Worm (Caenorhabditis elegans) whole organism, young adult: ENCODE results near the gene R144.13.

Experiments used
- B0336.3 ChIP-seq: fragments of 200-800 bp; sonication (Bioruptor generic); IDR thresholded peaks from 2 replicates; pipeline ENCODE4 v1.3.6; 2022; ENCODE audit warnings: missing genetic modification characterization, missing compliant biosample characterization
- C17E4.6 ChIP-seq: fragments of 200-800 bp; sonication (Bioruptor generic); IDR thresholded peaks from 2 replicates; pipeline ENCODE4 v1.3.6; 2022; ENCODE audit warnings: missing genetic modification reagents, missing genetic modification characterization, missing compliant biosample characterization
- D2030.7 ChIP-seq: fragments of 200-800 bp; sonication (Bioruptor generic); IDR thresholded peaks from 2 replicates; pipeline ENCODE4 v1.3.6; 2022; ENCODE audit warnings: missing genetic modification reagents, missing genetic modification characterization, missing compliant biosample characterization
- F33H1.4 ChIP-seq: fragments of 200-800 bp; sonication (Bioruptor generic); IDR thresholded peaks from 2 replicates; pipeline ENCODE4 v1.3.6; 2022; ENCODE audit warnings: missing genetic modification reagents, missing genetic modification characterization, missing compliant biosample characterization
- F39B2.1 ChIP-seq: fragments of 200-800 bp; sonication (Bioruptor generic); IDR thresholded peaks from 2 replicates; pipeline ENCODE4 v1.3.6; 2022; ENCODE audit warnings: missing genetic modification reagents, missing genetic modification characterization, missing compliant biosample characterization
- F49E8.2 ChIP-seq: sonication (generic microtip); optimal IDR thresholded peaks from 3 replicates; lab custom pipeline; 2017; ENCODE audit warnings: missing genetic modification characterization, mild to moderate bottlenecking, missing compliant biosample characterization, antibody characterized with exemption, moderate library complexity; ENCODE audit not compliant: insufficient read depth
- Y56A3A.18 ChIP-seq: fragments of 200-800 bp; sonication (Bioruptor generic); IDR thresholded peaks from 2 replicates; pipeline ENCODE4 v1.3.6; 2022; ENCODE audit warnings: missing genetic modification reagents, missing genetic modification characterization, missing compliant biosample characterization
- Y67H2A.10 ChIP-seq: fragments of 200-800 bp; sonication (Bioruptor generic); conservative IDR thresholded peaks from 2 replicates; pipeline ENCODE4 v1.3.6; 2022; ENCODE audit warnings: missing genetic modification reagents, missing genetic modification characterization, missing compliant biosample characterization
- Y95B8A.8 ChIP-seq: fragments of 200-800 bp; sonication (Bioruptor generic); IDR thresholded peaks from 2 replicates; pipeline ENCODE4 v1.3.6; 2022; ENCODE audit warnings: missing genetic modification reagents, missing genetic modification characterization, missing compliant biosample characterization
- akir-1 ChIP-seq: fragments of 200-800 bp; sonication (Bioruptor generic); optimal IDR thresholded peaks from 2 replicates; lab custom pipeline; 2018; ENCODE audit warnings: mild to moderate bottlenecking, missing genetic modification characterization, moderate library complexity, missing compliant biosample characterization
- aptf-2 ChIP-seq: fragments of 200-800 bp; sonication (Bioruptor generic); conservative IDR thresholded peaks from 2 replicates; pipeline ENCODE4 v1.3.6; 2022; ENCODE audit warnings: missing genetic modification reagents, missing genetic modification characterization, missing compliant biosample characterization
- attf-3 ChIP-seq: fragments of 200-800 bp; sonication (Bioruptor generic); conservative IDR thresholded peaks from 2 replicates; pipeline ENCODE4 v1.3.6; 2022; ENCODE audit warnings: missing genetic modification reagents, missing genetic modification characterization, missing compliant biosample characterization
- attf-5 ChIP-seq: fragments of 200-800 bp; sonication (Bioruptor generic); optimal IDR thresholded peaks from 2 replicates; lab custom pipeline; 2018; ENCODE audit warnings: mild to moderate bottlenecking, missing genetic modification characterization, missing compliant biosample characterization
- bed-1 ChIP-seq: fragments of 200-800 bp; sonication (Bioruptor generic); IDR thresholded peaks from 2 replicates; pipeline ENCODE4 v1.3.6; 2022; ENCODE audit warnings: missing genetic modification reagents, missing genetic modification characterization, missing compliant biosample characterization
- cebp-2 ChIP-seq: fragments of 200-800 bp; sonication (Bioruptor generic); IDR thresholded peaks from 2 replicates; pipeline ENCODE4 v1.3.6; 2022; ENCODE audit warnings: missing genetic modification characterization, missing compliant biosample characterization
- ceh-58 ChIP-seq: fragments of 200-800 bp; sonication (Bioruptor generic); IDR thresholded peaks from 2 replicates; pipeline ENCODE4 v1.3.6; 2022; ENCODE audit warnings: missing genetic modification characterization, missing compliant biosample characterization
- ceh-91 ChIP-seq: fragments of 200-800 bp; sonication (Bioruptor generic); IDR thresholded peaks from 2 replicates; pipeline ENCODE4 v1.3.6; 2022; ENCODE audit warnings: missing genetic modification reagents, missing genetic modification characterization, missing compliant biosample characterization
- dox-1 ChIP-seq: fragments of 200-800 bp; sonication (Bioruptor generic); IDR thresholded peaks from 2 replicates; pipeline ENCODE4 v1.3.6; 2022; ENCODE audit warnings: missing genetic modification reagents, missing genetic modification characterization, missing compliant biosample characterization
- egrh-3 ChIP-seq: fragments of 200-800 bp; sonication (Bioruptor generic); IDR thresholded peaks from 2 replicates; pipeline ENCODE4 v1.3.6; 2022; ENCODE audit warnings: missing genetic modification reagents, missing genetic modification characterization, missing compliant biosample characterization
- gei-17 ChIP-seq: fragments of 200-800 bp; sonication (Bioruptor generic); optimal IDR thresholded peaks from 2 replicates; lab custom pipeline; 2018; ENCODE audit warnings: mild to moderate bottlenecking, missing genetic modification characterization, missing compliant biosample characterization
- let-607 ChIP-seq, 2 experiments: fragments of 200-800 bp in 1 of 2; sonication (Bioruptor generic) in 1 of 2; sonication (generic microtip) in 1 of 2; optimal IDR thresholded peaks; 2 replicates each; lab custom pipeline; 2016 to 2018; ENCODE audit warnings: mild to moderate bottlenecking in 2 of 2, missing compliant biosample characterization in 2 of 2, missing genetic modification characterization in 2 of 2, moderate library complexity in 2 of 2, missing genotype in 1 of 2
- lin-26 ChIP-seq: fragments of 200-800 bp; sonication (Bioruptor generic); IDR thresholded peaks from 2 replicates; pipeline ENCODE4 v1.3.6; 2022; ENCODE audit warnings: missing genetic modification reagents, missing genetic modification characterization, missing compliant biosample characterization
- lir-1 ChIP-seq: fragments of 200-800 bp; sonication (Bioruptor generic); conservative IDR thresholded peaks from 2 replicates; pipeline ENCODE4 v1.3.6; 2022; ENCODE audit warnings: missing genetic modification reagents, missing genetic modification characterization, missing compliant biosample characterization
- lsl-1 ChIP-seq: fragments of 200-800 bp; sonication (Bioruptor generic); optimal IDR thresholded peaks from 2 replicates; lab custom pipeline; 2018; ENCODE audit warnings: mild to moderate bottlenecking, missing genetic modification characterization, moderate library complexity, missing compliant biosample characterization
- lsy-27 ChIP-seq: sonication (generic microtip); optimal IDR thresholded peaks from 2 replicates; lab custom pipeline; 2017; ENCODE audit warnings: missing genetic modification characterization, mild to moderate bottlenecking, missing compliant biosample characterization, antibody characterized with exemption, missing genotype, borderline replicate concordance; ENCODE audit not compliant: insufficient read depth
- madf-6 ChIP-seq: fragments of 200-800 bp; sonication (Bioruptor generic); IDR thresholded peaks from 2 replicates; pipeline ENCODE4 v1.3.6; 2022; ENCODE audit warnings: missing genetic modification reagents, missing genetic modification characterization, missing compliant biosample characterization
- mes-4 ChIP-seq: sonication (generic microtip); optimal IDR thresholded peaks from 2 replicates; lab custom pipeline; 2016; ENCODE audit warnings: missing genotype, missing genetic modification characterization, missing compliant biosample characterization
- nhr-179 ChIP-seq: sonication (generic microtip); optimal IDR thresholded peaks from 2 replicates; lab custom pipeline; 2016; ENCODE audit warnings: mild to moderate bottlenecking, missing genetic modification characterization, missing compliant biosample characterization
- nhr-90 ChIP-seq: sonication (generic microtip); optimal IDR thresholded peaks from 2 replicates; lab custom pipeline; 2016; ENCODE audit warnings: missing genotype, mild to moderate bottlenecking, missing genetic modification characterization, missing compliant biosample characterization
- rcor-1 ChIP-seq: fragments of 200-800 bp; sonication (Bioruptor generic); IDR thresholded peaks from 2 replicates; pipeline ENCODE4 v1.3.6; 2022; ENCODE audit warnings: missing genetic modification reagents, missing genetic modification characterization, missing compliant biosample characterization
- rec-8 ChIP-seq, 2 experiments: sonication (generic microtip); optimal IDR thresholded peaks; 2 replicates each; lab custom pipeline; 2016; ENCODE audit warnings: mild to moderate bottlenecking in 2 of 2, missing genetic modification characterization in 2 of 2, missing genetic modification reagents in 2 of 2, missing genotype in 2 of 2, missing biosample characterization in 1 of 2, missing compliant biosample characterization in 1 of 2, moderate library complexity in 1 of 2
- repo-1 ChIP-seq: sonication (generic microtip); optimal IDR thresholded peaks from 2 replicates; lab custom pipeline; 2017; ENCODE audit warnings: mild to moderate bottlenecking, missing genetic modification characterization, missing compliant biosample characterization
- unc-62 ChIP-seq: fragments of 150-350 bp; optimal IDR thresholded peaks from 2 replicates; lab custom pipeline; 2014; ENCODE audit warnings: missing biosample characterization, missing genetic modification reagents, missing genetic modification characterization
- xnd-1 ChIP-seq: sonication (generic microtip); optimal IDR thresholded peaks from 2 replicates; lab custom pipeline; 2016; ENCODE audit warnings: missing genotype, missing genetic modification reagents, missing genetic modification characterization, missing compliant biosample characterization
- zfh-2 ChIP-seq: fragments of 200-800 bp; sonication (Bioruptor generic); conservative IDR thresholded peaks from 2 replicates; pipeline ENCODE4 v1.3.6; 2022; ENCODE audit warnings: missing genetic modification reagents, missing genetic modification characterization, missing compliant biosample characterization
- zim-3 ChIP-seq: sonication (generic microtip); optimal IDR thresholded peaks from 2 replicates; lab custom pipeline; 2017; ENCODE audit warnings: mild to moderate bottlenecking, missing genetic modification characterization, moderate library complexity, missing compliant biosample characterization

R144.13 gene

DNA sequence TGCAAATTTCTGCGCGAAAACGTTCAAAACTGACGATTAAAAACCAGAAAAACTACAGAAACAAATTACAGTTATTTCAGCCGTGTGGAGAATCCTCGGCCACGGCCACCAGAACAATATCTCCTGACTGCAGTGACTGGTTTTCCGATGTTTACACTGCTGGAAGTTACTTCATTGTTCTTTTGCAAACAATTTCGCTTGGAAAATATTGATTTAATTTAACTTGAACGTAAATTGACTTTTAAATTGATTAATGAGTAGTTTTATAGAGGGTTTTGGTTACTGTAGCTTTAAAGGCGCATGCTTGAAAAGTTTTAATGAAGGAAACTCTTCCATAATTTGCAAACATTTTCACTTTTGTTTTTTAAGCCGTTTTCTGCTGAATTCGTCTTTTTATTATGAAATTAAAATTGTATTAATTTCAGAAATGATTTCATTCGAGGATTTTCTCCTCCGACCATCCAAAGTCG lies 24.1 kb upstream of the R144.13 start, which contains the start of gene smcr-8 (continued):
- TF ChIP-seq xnd-1 (tag; lab: Kevin White, UChicago) = peak; percentile 82
- TF ChIP-seq dox-1 = peak; percentile 86
- no peak for TF ChIP-seq Y56A3A.18 (GFP tag; lab: Robert Waterston, UW)
- TF ChIP-seq attf-5 = peak; percentile 46

DNA sequence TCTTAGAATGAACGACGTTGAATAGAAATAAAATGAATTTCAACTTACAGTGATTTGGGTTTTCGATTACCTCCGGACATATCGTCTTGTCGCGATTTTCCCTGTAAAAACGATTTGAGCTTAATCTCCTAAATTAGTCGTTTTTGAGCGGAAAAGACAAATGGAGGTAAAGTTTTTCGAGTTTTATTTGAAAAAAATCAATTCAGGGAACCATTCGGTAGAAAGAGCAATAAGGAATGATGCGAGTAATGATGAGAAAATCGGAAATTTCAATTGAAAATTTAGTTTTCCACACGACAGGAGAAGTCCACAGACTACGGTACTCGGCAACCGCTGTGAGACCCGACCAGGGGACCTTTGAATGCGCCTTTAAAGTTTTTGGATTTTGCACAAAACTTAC lies 20.8 kb upstream of the R144.13 start, which contains the start of gene R144.10:
Gene R144.10 (minus strand): TSS at position 101 of the 400 bp plus-strand sequence.
- TF ChIP-seq D2030.7 (GFP tag; lab: Robert Waterston, UW) (no peak), lin-26 (GFP tag; lab: Robert Waterston, UW) (no peak), F33H1.4 (GFP tag; lab: Robert Waterston, UW) (peak; percentile 50), lsl-1 (peak; percentile 49), lsy-27 (tag; lab: Kevin White, UChicago) (no peak), rcor-1 (GFP tag; lab: Robert Waterston, UW) (no peak)

DNA sequence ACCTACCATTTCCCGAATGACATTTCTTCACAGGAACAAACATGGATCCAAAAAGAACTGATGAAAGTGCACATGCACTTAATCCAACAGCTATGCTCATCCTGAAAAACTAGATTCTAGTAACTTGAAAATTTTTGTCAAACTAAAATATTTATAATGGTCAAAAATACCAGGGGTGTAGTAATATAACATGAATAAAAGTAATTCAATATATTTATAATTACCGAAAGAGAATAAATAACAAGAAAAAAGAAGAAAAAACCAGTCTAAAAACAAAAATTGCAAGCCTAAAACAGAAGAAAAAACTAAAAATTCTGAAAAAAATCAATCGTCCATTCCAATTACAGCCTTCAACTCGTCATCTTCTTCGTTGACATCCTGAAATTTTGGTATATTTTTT lies 18.4 kb upstream of the R144.13 start, which contains the start of gene R144.6:
Gene R144.6 (minus strand): TSS at position 101 of the 400 bp plus-strand sequence.
- TF ChIP-seq F49E8.2 (tag; lab: Kevin White, UChicago) = no peak
- no peak for TF ChIP-seq rec-8 (tag; optimal IDR thresholded peaks at IDR 0.05; lab: Kevin White, UChicago)
- no peak for TF ChIP-seq Y95B8A.8
- TF ChIP-seq mes-4 (tag; lab: Kevin White, UChicago) = no peak

DNA sequence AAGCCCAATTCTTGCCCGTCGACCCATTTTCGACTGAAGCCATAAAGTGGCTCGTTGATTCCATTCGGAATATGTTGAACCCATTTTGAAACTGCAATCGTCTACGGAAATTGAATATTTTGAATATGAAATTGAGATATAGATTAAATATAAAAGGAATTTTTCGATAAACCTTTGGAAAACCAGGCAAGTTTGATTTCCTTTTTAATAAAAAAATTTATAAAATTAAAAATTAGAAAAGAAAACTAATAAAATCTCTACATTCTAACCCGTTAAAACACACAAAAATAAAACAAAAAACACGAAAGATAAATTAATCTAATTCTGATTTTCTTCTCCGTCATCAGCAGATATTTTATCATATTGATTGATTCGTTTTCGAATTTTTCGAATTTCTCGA lies 16.2 kb upstream of the R144.13 start, which contains the start of gene R144.12:
Gene R144.12 (minus strand): TSS at position 101 of the 400 bp plus-strand sequence.
- TF ChIP-seq egrh-3 (GFP tag; lab: Robert Waterston, UW) (no peak), F39B2.1 (no peak), cebp-2 (no peak), nhr-179 (tag; lab: Kevin White, UChicago) (no peak), unc-62 (GFP tag; lab: Kevin White, UChicago) (no peak), attf-3 (GFP tag; lab: Robert Waterston, UW) (no peak), zim-3 (no peak), madf-6 (GFP tag; lab: Robert Waterston, UW) (no peak), lir-1 (GFP tag; lab: Robert Waterston, UW) (no peak), zfh-2 (GFP tag; lab: Robert Waterston, UW) (no peak), B0336.3 (no peak), ceh-91 (GFP tag; lab: Robert Waterston, UW) (no peak), Y67H2A.10 (GFP tag; lab: Robert Waterston, UW) (no peak), ceh-58 (GFP tag; lab: Robert Waterston, UW) (no peak), gei-17 (GFP tag; lab: Kevin White, UChicago) (no peak), nhr-90 (tag; lab: Kevin White, UChicago) (no peak)

DNA sequence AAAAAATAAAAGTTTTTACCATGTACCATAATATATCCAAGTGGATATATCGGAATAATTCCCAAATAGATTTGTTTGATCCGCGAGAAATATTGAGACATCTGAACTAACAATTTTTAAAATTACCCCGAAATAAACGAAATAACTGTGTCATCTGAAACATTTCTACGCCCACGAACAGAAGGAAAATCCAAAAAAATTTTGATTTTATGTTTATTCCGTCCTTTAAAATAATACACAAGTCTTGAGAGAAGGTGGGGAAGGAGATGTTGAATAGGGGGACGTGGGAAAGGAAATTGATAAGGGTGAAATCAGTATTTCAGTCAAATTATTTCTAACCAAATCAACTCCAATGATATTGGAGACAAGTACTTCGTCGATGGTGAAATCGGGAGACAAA lies 14.3 kb upstream of the R144.13 start, which contains the start of gene R144.11:
Gene R144.11 (minus strand): TSS at position 101 of the 400 bp plus-strand sequence.
- TF ChIP-seq akir-1 (GFP tag; lab: Kevin White, UChicago) (no peak), let-607 (tag; optimal IDR thresholded peaks at IDR 0.05; lab: Kevin White, UChicago) (no peak), madf-6 (GFP tag; lab: Robert Waterston, UW) (0 out of 2 replicates have a peak, but pooled peaks have one; percentile 7), repo-1 (tag; lab: Kevin White, UChicago) (no peak), B0336.3 (0 out of 2 replicates have a peak, but pooled peaks have one; percentile 11), C17E4.6 (GFP tag; lab: Robert Waterston, UW) (no peak), bed-1 (GFP tag; lab: Robert Waterston, UW) (0 out of 2 replicates have a peak, but pooled peaks have one; percentile 30), aptf-2 (GFP tag; lab: Robert Waterston, UW) (no peak)
- TF ChIP-seq, all 124 proteins: peak for 3
